Worm (Caenorhabditis elegans) whole organism, L4/young adult: Measurements from ENCODE around the gene hlh-34.

Experiments used
- W03F9.2 ChIP-seq: fragments of 150-350 bp; optimal IDR thresholded peaks from 2 replicates; lab custom pipeline; 2014; ENCODE audit warnings: missing biosample characterization, missing genetic modification characterization
- dao-5 ChIP-seq: sonication (generic microtip); optimal IDR thresholded peaks from 2 replicates; lab custom pipeline; 2016; ENCODE audit warnings: missing genotype, missing genetic modification characterization, moderate library complexity, missing compliant biosample characterization
- him-1 ChIP-seq: sonication (generic microtip); optimal IDR thresholded peaks from 2 replicates; lab custom pipeline; 2016; ENCODE audit warnings: missing genotype, missing genetic modification reagents, missing genetic modification characterization, missing compliant biosample characterization

DNA sequence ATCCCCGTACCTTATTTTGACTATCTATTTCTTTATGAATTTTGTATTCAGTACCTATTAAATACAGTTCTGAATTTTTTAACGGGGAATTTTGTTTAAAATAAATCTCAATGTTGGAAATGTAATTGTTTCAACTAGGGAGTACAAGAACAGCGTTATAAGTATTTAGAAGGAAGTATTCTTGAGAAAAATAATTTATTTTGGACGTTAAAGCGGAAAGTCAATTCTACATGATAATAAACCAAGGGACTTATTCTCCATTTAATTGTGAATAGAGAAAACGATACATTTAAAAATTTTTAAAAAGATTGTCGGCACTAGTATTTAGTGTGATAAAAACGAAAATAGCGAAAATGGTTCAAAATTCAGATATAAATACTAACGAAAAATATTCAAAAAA is 38.0 kb downstream of the hlh-34 start:
- TF ChIP-seq him-1 (tag; lab: Kevin White, UChicago) (no peak), W03F9.2 (tag; lab: Kevin White, UChicago) (no peak), dao-5 (tag; lab: Kevin White, UChicago) (no peak)
